Worm (Caenorhabditis elegans): ENCODE data around the gene K07F5.16.

The K07F5.16 gene

ce11 chrIV:9840984-9841590, 22.8 kb upstream of the K07F5.16 start, which contains the start of the genes kin-24 and msp-56:
Gene kin-24 (minus strand): TSS chrIV:9841084.
Gene msp-56 (plus strand): TSS chrIV:9841540.
- no peak for TF ChIP-seq ztf-29 (GFP tag; IDR thresholded peaks at IDR 0.05)
- TF ChIP-seq klf-2 (GFP tag; conservative IDR thresholded peaks at IDR 0.05): no peak
- no peak for TF ChIP-seq tab-1 (GFP tag; IDR thresholded peaks at IDR 0.05)
- TF ChIP-seq T22C8.4 (GFP tag; IDR thresholded peaks at IDR 0.05): no peak
- TF ChIP-seq flt-1 (GFP tag; IDR thresholded peaks at IDR 0.05): no peak
- no peak for TF ChIP-seq med-1 (GFP tag; optimal IDR thresholded peaks at IDR 0.05; ENCODE audit: insufficient read depth)
- no peak for TF ChIP-seq ref-1 (GFP tag; conservative IDR thresholded peaks at IDR 0.05)
- no peak for TF ChIP-seq ztf-23 (GFP tag; IDR thresholded peaks at IDR 0.05)
- no peak for TF ChIP-seq cog-1 (tag; optimal IDR thresholded peaks at IDR 0.05)

- TF ChIP-seq ref-1 (GFP tag; conservative IDR thresholded peaks at IDR 0.05) (no peak), tab-1 (GFP tag; IDR thresholded peaks at IDR 0.05) (no peak), ztf-29 (GFP tag; IDR thresholded peaks at IDR 0.05) (no peak), flt-1 (GFP tag; IDR thresholded peaks at IDR 0.05) (no peak), T22C8.4 (GFP tag; IDR thresholded peaks at IDR 0.05) (no peak), klf-2 (GFP tag; conservative IDR thresholded peaks at IDR 0.05) (no peak)
Observed at ce11 chrIV:9842071-9842470, 21.8 kb upstream of the K07F5.16 start, which contains the start of gene K07F5.17. Gene K07F5.17 (plus strand): TSS chrIV:9842371.

DNA sequence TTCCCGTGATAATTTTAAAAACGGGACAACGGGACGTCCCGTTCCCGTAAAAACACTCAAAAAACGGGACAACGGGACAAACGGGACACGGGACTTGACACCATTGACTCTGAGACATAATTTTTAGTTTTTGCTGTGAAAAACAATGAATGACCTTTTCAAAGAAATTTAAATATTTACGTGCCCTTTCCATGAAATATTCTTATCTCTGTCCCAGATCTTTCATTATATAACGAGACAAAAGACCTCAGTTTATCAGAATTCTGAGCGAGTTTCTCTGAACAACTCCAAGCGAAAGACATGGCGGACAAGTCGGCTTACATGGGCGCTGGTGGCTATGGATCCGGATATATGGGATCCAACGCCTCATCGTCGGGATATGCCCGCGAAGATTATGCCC, 20.2 kb upstream of the K07F5.16 start, which contains the start of gene nspd-2:
Gene nspd-2 (plus strand): TSS at position 301 of the 400 bp plus-strand sequence.
- TF ChIP-seq ztf-23 (GFP tag; IDR thresholded peaks at IDR 0.05) (no peak), tab-1 (GFP tag; IDR thresholded peaks at IDR 0.05) (no peak), med-1 (GFP tag; optimal IDR thresholded peaks at IDR 0.05; ENCODE audit: insufficient read depth) (no peak), klf-2 (GFP tag; conservative IDR thresholded peaks at IDR 0.05) (no peak), T22C8.4 (GFP tag; IDR thresholded peaks at IDR 0.05) (no peak), ztf-29 (GFP tag; IDR thresholded peaks at IDR 0.05) (no peak), ref-1 (GFP tag; conservative IDR thresholded peaks at IDR 0.05) (no peak), cog-1 (tag; optimal IDR thresholded peaks at IDR 0.05) (no peak), flt-1 (GFP tag; IDR thresholded peaks at IDR 0.05) (no peak)

DNA sequence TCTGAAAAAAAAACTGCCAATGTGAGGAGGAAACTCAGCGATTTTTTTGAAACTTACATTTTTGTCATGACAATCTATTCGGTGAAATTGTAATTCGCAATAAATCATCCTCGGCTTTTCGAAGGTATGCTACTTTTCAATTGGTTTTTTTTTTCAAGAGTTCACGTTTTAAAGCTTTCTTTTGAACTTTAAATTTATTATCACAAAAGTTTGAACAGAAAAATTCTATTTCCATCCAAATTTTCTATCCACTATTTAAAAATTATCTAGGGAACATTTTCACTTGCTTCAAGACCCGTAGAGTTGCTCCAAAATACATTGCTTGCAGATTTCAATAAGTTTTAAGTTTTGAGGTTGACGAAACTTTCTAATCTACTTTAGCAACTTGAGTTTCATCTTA, 17.3 kb upstream of the K07F5.16 start, which contains the start of gene K07F5.6:
Gene K07F5.6 (minus strand): TSS at position 101 of the 400 bp plus-strand sequence.
- no peak for TF ChIP-seq ref-1 (GFP tag; conservative IDR thresholded peaks at IDR 0.05)

DNA sequence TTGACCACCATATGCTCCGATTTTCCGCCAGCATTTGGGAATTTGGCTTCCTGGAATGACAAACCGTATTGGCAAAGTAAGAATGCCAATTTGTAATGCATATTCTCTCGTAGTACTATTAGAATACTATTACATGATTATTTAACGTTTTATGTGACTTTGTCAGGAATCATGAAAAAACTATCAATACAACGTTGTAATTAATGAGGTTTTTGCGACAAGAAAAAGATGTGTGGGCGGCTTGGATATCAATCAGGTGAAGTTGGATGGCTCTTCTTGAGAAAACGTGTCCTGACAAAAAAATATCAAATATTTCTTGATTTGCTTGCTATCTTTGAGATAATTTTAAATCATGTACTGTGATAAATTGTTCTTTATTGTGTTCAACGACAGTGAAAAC, 15.8 kb upstream of the K07F5.16 start, which contains the start of gene K07F5.7:
Gene K07F5.7 (minus strand): TSS at position 101 of the 400 bp plus-strand sequence.
- no peak for TF ChIP-seq klf-2 (GFP tag; conservative IDR thresholded peaks at IDR 0.05)
- TF ChIP-seq T22C8.4 (GFP tag; IDR thresholded peaks at IDR 0.05): no peak
- no peak for TF ChIP-seq ztf-29 (GFP tag; IDR thresholded peaks at IDR 0.05)
- no peak for TF ChIP-seq med-1 (GFP tag; optimal IDR thresholded peaks at IDR 0.05; ENCODE audit: insufficient read depth)
- TF ChIP-seq ztf-23 (GFP tag; IDR thresholded peaks at IDR 0.05): no peak
- TF ChIP-seq flt-1 (GFP tag; IDR thresholded peaks at IDR 0.05): no peak
- TF ChIP-seq cog-1 (tag; optimal IDR thresholded peaks at IDR 0.05): no peak
- TF ChIP-seq ref-1 (GFP tag; conservative IDR thresholded peaks at IDR 0.05): no peak
- no peak for TF ChIP-seq tab-1 (GFP tag; IDR thresholded peaks at IDR 0.05)

ce11 chrIV:9849624-9850023, 14.3 kb upstream of the K07F5.16 start, which contains the start of gene K07F5.8:
Gene K07F5.8 (minus strand): TSS chrIV:9849724.
- TF ChIP-seq T22C8.4 (GFP tag; IDR thresholded peaks at IDR 0.05) (no peak), flt-1 (GFP tag; IDR thresholded peaks at IDR 0.05) (no peak), med-1 (GFP tag; optimal IDR thresholded peaks at IDR 0.05; ENCODE audit: insufficient read depth) (no peak), ref-1 (GFP tag; conservative IDR thresholded peaks at IDR 0.05) (no peak), cog-1 (tag; optimal IDR thresholded peaks at IDR 0.05) (no peak), klf-2 (GFP tag; conservative IDR thresholded peaks at IDR 0.05) (no peak), ztf-23 (GFP tag; IDR thresholded peaks at IDR 0.05) (no peak), tab-1 (GFP tag; IDR thresholded peaks at IDR 0.05) (no peak), ztf-29 (GFP tag; IDR thresholded peaks at IDR 0.05) (no peak)

DNA sequence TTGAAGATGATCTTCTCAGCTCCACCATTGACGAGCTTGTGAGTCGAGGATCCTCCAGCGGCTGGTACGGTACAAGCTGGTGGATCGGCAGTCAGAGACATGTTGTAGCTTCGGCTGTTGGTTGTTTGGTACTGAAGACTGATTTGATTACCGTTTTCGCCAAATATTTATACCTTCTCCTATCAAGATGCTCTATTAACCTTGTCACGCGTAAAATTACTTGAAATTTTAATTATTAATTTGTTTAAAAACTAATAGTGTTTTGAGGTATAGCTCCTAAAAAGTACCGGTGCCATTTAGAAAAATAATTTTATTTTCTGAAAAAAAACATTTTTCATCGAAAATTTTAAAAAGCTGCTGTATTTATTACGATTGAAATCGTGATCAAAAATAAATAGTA, 13.0 kb upstream of the K07F5.16 start, which contains the start of gene ssp-10:
Gene ssp-10 (minus strand): TSS at position 101 of the 400 bp plus-strand sequence.
- TF ChIP-seq T22C8.4 (GFP tag; IDR thresholded peaks at IDR 0.05): no peak
- TF ChIP-seq cog-1 (tag; optimal IDR thresholded peaks at IDR 0.05): no peak
- no peak for TF ChIP-seq ref-1 (GFP tag; conservative IDR thresholded peaks at IDR 0.05)
- TF ChIP-seq ztf-29 (GFP tag; IDR thresholded peaks at IDR 0.05): no peak
- no peak for TF ChIP-seq flt-1 (GFP tag; IDR thresholded peaks at IDR 0.05)
- no peak for TF ChIP-seq med-1 (GFP tag; optimal IDR thresholded peaks at IDR 0.05; ENCODE audit: insufficient read depth)
- no peak for TF ChIP-seq klf-2 (GFP tag; conservative IDR thresholded peaks at IDR 0.05)
- TF ChIP-seq ztf-23 (GFP tag; IDR thresholded peaks at IDR 0.05): no peak
- TF ChIP-seq tab-1 (GFP tag; IDR thresholded peaks at IDR 0.05): no peak

ce11 chrIV:9852250-9852649, 11.7 kb upstream of the K07F5.16 start, which contains the start of gene ssq-1:
Gene ssq-1 (plus strand): TSS chrIV:9852550.
- TF ChIP-seq T22C8.4 (GFP tag; IDR thresholded peaks at IDR 0.05): no peak

- TF ChIP-seq T22C8.4 (GFP tag; IDR thresholded peaks at IDR 0.05) (no peak), ztf-23 (GFP tag; IDR thresholded peaks at IDR 0.05) (no peak), flt-1 (GFP tag; IDR thresholded peaks at IDR 0.05) (no peak), klf-2 (GFP tag; conservative IDR thresholded peaks at IDR 0.05) (no peak), cog-1 (tag; optimal IDR thresholded peaks at IDR 0.05) (no peak), ztf-29 (GFP tag; IDR thresholded peaks at IDR 0.05) (no peak), tab-1 (GFP tag; IDR thresholded peaks at IDR 0.05) (no peak)
Observed at ce11 chrIV:9852818-9853466, 11.0 kb upstream of the K07F5.16 start.

- TF ChIP-seq ztf-29 (GFP tag; IDR thresholded peaks at IDR 0.05) (no peak), tab-1 (GFP tag; IDR thresholded peaks at IDR 0.05) (no peak)
Observed at ce11 chrIV:9854952-9855351, 9.0 kb upstream of the K07F5.16 start.

Measured in whole organism, midembryonic.